Worm (Caenorhabditis elegans) whole organism, L4 larva: ENCODE data around the gene npr-28.

ENCODE experiments used
- ZK546.5 ChIP-seq, 2 experiments: sonication (generic microtip); optimal IDR thresholded peaks; 2 replicates each; lab custom pipeline; 2017; ENCODE audit warnings: missing biosample characterization in 2 of 2, missing genetic modification characterization in 2 of 2
- aha-1 ChIP-seq: fragments of 150-350 bp; peaks from one replicate; lab custom pipeline; 2014; ENCODE audit warnings: missing biosample characterization, missing genetic modification characterization
- arid-1 ChIP-seq: fragments of 200-800 bp; sonication (Bioruptor generic); conservative IDR thresholded peaks from 2 replicates; pipeline ENCODE4 v1.3.6; 2022; ENCODE audit warnings: missing genetic modification reagents, missing genetic modification characterization, missing compliant biosample characterization
- ceh-20 ChIP-seq: fragments of 200-800 bp; sonication (Bioruptor generic); IDR thresholded peaks from 2 replicates; pipeline ENCODE4 v1.3.6; 2022; ENCODE audit warnings: missing genetic modification reagents, missing genetic modification characterization, missing compliant biosample characterization
- ceh-44 ChIP-seq: fragments of 200-800 bp; sonication (Bioruptor generic); IDR thresholded peaks from 2 replicates; pipeline ENCODE4 v1.3.6; 2022; ENCODE audit warnings: missing genetic modification reagents, missing genetic modification characterization, missing compliant biosample characterization
- ces-1 ChIP-seq: fragments of 150-350 bp; sonication (generic microtip); optimal IDR thresholded peaks from 4 replicates; lab custom pipeline; 2014; ENCODE audit warnings: missing biosample characterization, missing genetic modification reagents, missing genetic modification characterization
- daf-12 ChIP-seq: fragments of 150-350 bp; optimal IDR thresholded peaks from 2 replicates; lab custom pipeline; 2014; ENCODE audit warnings: missing biosample characterization, missing genetic modification reagents, missing genetic modification characterization
- dmd-9 ChIP-seq: fragments of 200-800 bp; sonication (Bioruptor generic); IDR thresholded peaks from 2 replicates; pipeline ENCODE4 v1.3.6; 2022; ENCODE audit warnings: missing genetic modification reagents, missing genetic modification characterization, missing compliant biosample characterization
- egl-43 ChIP-seq: fragments of 200-800 bp; sonication (Bioruptor generic); IDR thresholded peaks from 2 replicates; pipeline ENCODE4 v1.3.6; 2022; ENCODE audit warnings: missing genetic modification reagents, missing genetic modification characterization, missing compliant biosample characterization
- fos-1 ChIP-seq: fragments of 150-350 bp; optimal IDR thresholded peaks from 2 replicates; lab custom pipeline; 2014; ENCODE audit warnings: missing biosample characterization, missing genetic modification characterization
- hif-1 ChIP-seq, 2 experiments: sonication (generic microtip); optimal IDR thresholded peaks; 2 replicates each; lab custom pipeline; 2016 to 2017; ENCODE audit warnings: missing compliant biosample characterization in 2 of 2, missing genetic modification characterization in 2 of 2, missing genetic modification reagents in 2 of 2, missing genotype in 2 of 2, mild to moderate bottlenecking in 1 of 2
- jun-1 ChIP-seq: fragments of 150-350 bp; optimal IDR thresholded peaks from 2 replicates; lab custom pipeline; 2014; ENCODE audit warnings: missing biosample characterization, missing genetic modification reagents, missing genetic modification characterization
- lin-39 ChIP-seq: fragments of 150-350 bp; optimal IDR thresholded peaks from 2 replicates; lab custom pipeline; 2014; ENCODE audit warnings: missing biosample characterization, missing genetic modification reagents, missing genetic modification characterization
- nhr-237 ChIP-seq: sonication (generic microtip); optimal IDR thresholded peaks from 2 replicates; lab custom pipeline; 2017; ENCODE audit warnings: missing biosample characterization, missing genetic modification characterization
- nhr-28 ChIP-seq: fragments of 150-350 bp; optimal IDR thresholded peaks from 2 replicates; lab custom pipeline; 2014; ENCODE audit warnings: missing biosample characterization, missing genetic modification characterization
- nhr-42 ChIP-seq: fragments of 200-800 bp; sonication (Bioruptor generic); IDR thresholded peaks from 2 replicates; pipeline ENCODE4 v1.3.6; 2022; ENCODE audit warnings: missing genetic modification characterization, missing compliant biosample characterization
- sdz-12 ChIP-seq: fragments of 200-800 bp; sonication (Bioruptor generic); optimal IDR thresholded peaks from 2 replicates; lab custom pipeline; 2018; ENCODE audit warnings: mild to moderate bottlenecking, missing genetic modification characterization, missing compliant biosample characterization
- spr-3 ChIP-seq: fragments of 200-800 bp; sonication (Bioruptor generic); optimal IDR thresholded peaks from 2 replicates; lab custom pipeline; 2018; ENCODE audit warnings: mild to moderate bottlenecking, missing genetic modification characterization, missing compliant biosample characterization
- tag-97 ChIP-seq: fragments of 200-800 bp; sonication (Bioruptor generic); IDR thresholded peaks from 2 replicates; pipeline ENCODE4 v1.3.6; 2022; ENCODE audit warnings: missing genetic modification characterization, missing compliant biosample characterization
- unc-62 ChIP-seq, 3 experiments: fragments of 150-350 bp in 1 of 3; sonication (generic microtip); optimal IDR thresholded peaks in 2 of 3; peaks in 1 of 3; 1 replicate in 1 of 3; 2 replicates in 2 of 3; lab custom pipeline; 2014 to 2017; ENCODE audit warnings: missing biosample characterization in 3 of 3, missing genetic modification characterization in 3 of 3, missing genetic modification reagents in 3 of 3, missing genotype in 1 of 3
- vab-7 ChIP-seq: fragments of 200-800 bp; sonication (Bioruptor generic); IDR thresholded peaks from 2 replicates; pipeline ENCODE4 v1.3.6; 2022; ENCODE audit warnings: missing genetic modification reagents, missing genetic modification characterization, missing compliant biosample characterization
- zag-1 ChIP-seq: fragments of 150-350 bp; optimal IDR thresholded peaks from 2 replicates; lab custom pipeline; 2014; ENCODE audit warnings: missing biosample characterization, missing genetic modification characterization
- zfp-2 ChIP-seq: sonication (generic microtip); optimal IDR thresholded peaks from 2 replicates; lab custom pipeline; 2016; ENCODE audit warnings: mild to moderate bottlenecking, missing genetic modification characterization, missing compliant biosample characterization
- zip-2 ChIP-seq: fragments of 150-350 bp; optimal IDR thresholded peaks from 2 replicates; lab custom pipeline; 2014; ENCODE audit warnings: missing biosample characterization, missing genetic modification characterization
- ztf-11 ChIP-seq: fragments of 150-350 bp; optimal IDR thresholded peaks from 2 replicates; lab custom pipeline; 2014; ENCODE audit warnings: missing biosample characterization, missing genetic modification characterization

The npr-28 gene

ce11 chrX:8318950-8319349 lies 31.9 kb downstream of the npr-28 start, which contains the start of gene srh-11:
Gene srh-11 (minus strand): TSS chrX:8319050.
- TF ChIP-seq nhr-237 (tag; lab: Kevin White, UChicago) (no peak), aha-1 (tag; lab: Kevin White, UChicago) (no peak), ZK546.5 (tag; optimal IDR thresholded peaks at IDR 0.05; lab: Kevin White, UChicago) (no peak), vab-7 (GFP tag; lab: Robert Waterston, UW) (no peak)

- TF ChIP-seq ces-1 (GFP tag; lab: Kevin White, UChicago), result no peak
- no peak for TF ChIP-seq unc-62 (GFP tag; optimal IDR thresholded peaks at IDR 0.05 in 1 of 2; lab: Kevin White, UChicago)
- no peak for TF ChIP-seq unc-62 (tag; optimal IDR thresholded peaks at IDR 0.05; lab: Kevin White, UChicago)
- no peak for TF ChIP-seq zfp-2 (tag; lab: Kevin White, UChicago)
- TF ChIP-seq aha-1 (tag; lab: Kevin White, UChicago), result peak; percentile 26
- no peak for TF ChIP-seq zip-2
- TF ChIP-seq, all 104 proteins: peak for 1
These were observed 39.3 kb downstream of the npr-28 start for ce11 chrX:8311590-8311989.

- TF ChIP-seq zag-1 (tag; lab: Kevin White, UChicago) (no peak), aha-1 (tag; lab: Kevin White, UChicago) (peak; percentile 78)
- TF ChIP-seq, all 104 proteins: peak for 1
These were observed 40.1 kb downstream of the npr-28 start for ce11 chrX:8310747-8311146.

DNA sequence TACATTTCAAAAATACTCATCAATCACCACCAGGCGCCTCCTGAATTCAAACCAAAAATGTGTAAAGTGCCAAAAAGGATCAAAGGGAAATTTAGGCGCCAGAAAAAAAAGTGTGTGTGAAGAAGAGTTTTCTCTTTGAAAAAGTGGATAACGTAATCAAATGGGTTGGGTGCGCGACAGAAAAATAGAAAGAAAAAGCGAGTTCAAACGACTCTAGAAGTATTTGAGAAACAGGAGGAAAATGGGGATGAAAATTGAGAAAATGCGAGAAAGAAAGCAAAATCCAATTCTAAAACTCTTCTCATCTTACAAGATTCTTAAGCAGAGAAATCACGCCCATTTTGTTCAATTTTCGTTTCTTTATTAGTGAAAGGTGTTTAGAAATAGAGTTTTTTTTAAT lies 42.4 kb downstream of the npr-28 start:
- TF ChIP-seq aha-1 (tag; lab: Kevin White, UChicago), result peak; percentile 79
- TF ChIP-seq ceh-44 (GFP tag; lab: Robert Waterston, UW), result no peak

DNA sequence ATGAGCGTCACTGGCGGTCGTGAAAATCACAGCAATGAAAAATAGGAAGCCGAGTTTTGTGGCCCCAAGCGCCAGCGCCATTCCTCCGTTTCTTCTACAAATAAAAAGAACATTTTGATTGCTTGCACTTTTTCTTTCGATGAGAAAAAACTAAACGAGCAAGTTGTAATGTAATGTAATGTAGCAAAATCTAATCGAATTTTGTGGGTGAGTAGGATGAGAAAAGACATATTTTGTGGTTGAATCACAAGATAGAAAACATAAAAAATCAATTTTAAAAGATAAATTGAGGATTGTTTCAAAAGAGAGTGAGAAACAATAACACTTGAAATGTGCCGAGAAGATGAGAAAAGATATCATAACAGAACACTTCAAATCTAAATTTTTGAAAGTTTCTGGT lies 43.3 kb downstream of the npr-28 start, which contains the start of gene R09F10.5:
Gene R09F10.5, minus strand, starts transcription at position 101 of the 400 bp plus-strand sequence.
- no peak for TF ChIP-seq vab-7 (GFP tag; lab: Robert Waterston, UW)
- no peak for TF ChIP-seq ztf-11 (tag; lab: Kevin White, UChicago)
- no peak for TF ChIP-seq hif-1 (tag; optimal IDR thresholded peaks at IDR 0.05; lab: Kevin White, UChicago)
- TF ChIP-seq nhr-42 (GFP tag; lab: Robert Waterston, UW), result no peak
- no peak for TF ChIP-seq egl-43
- TF ChIP-seq daf-12 (tag; lab: Kevin White, UChicago), result no peak
- TF ChIP-seq lin-39, result no peak
- no peak for TF ChIP-seq spr-3 (GFP tag; lab: Kevin White, UChicago)
- no peak for TF ChIP-seq sdz-12 (GFP tag; lab: Kevin White, UChicago)
- TF ChIP-seq, all 104 proteins: peak for 0

ce11 chrX:8302803-8303202 lies 48.1 kb downstream of the npr-28 start:
- TF ChIP-seq nhr-28 (tag; lab: Kevin White, UChicago) (peak; percentile 8), tag-97 (GFP tag; lab: Robert Waterston, UW) (no peak), zip-2 (no peak)

- TF ChIP-seq fos-1 (tag; lab: Kevin White, UChicago) (no peak), arid-1 (GFP tag; lab: Robert Waterston, UW) (no peak), jun-1 (tag; lab: Kevin White, UChicago) (no peak), ZK546.5 (tag; optimal IDR thresholded peaks at IDR 0.05; lab: Kevin White, UChicago) (no peak), dmd-9 (GFP tag; lab: Robert Waterston, UW) (no peak)
These were observed 48.6 kb downstream of the npr-28 start, which contains the start of gene inx-5 for ce11 chrX:8302299-8302698. Gene inx-5 (minus strand): TSS chrX:8302399.

- TF ChIP-seq fos-1 (tag; lab: Kevin White, UChicago) (no peak), ceh-20 (no peak)
These were observed 51.3 kb downstream of the npr-28 start, which contains the start of gene ced-13 for ce11 chrX:8299554-8299953. Gene ced-13 (minus strand): TSS chrX:8299654.
